Worm (Caenorhabditis elegans) whole organism, midembryonic: ENCODE measurements around the gene btb-6.

ENCODE experiments used
- T22C8.4 ChIP-seq: fragments of 200-800 bp; sonication (Bioruptor generic); IDR thresholded peaks from 2 replicates; pipeline ENCODE4 v1.3.6; 2022; ENCODE audit warnings: missing genetic modification characterization, missing compliant biosample characterization
- ztf-23 ChIP-seq: fragments of 200-800 bp; sonication (Bioruptor generic); IDR thresholded peaks from 2 replicates; pipeline ENCODE4 v1.3.6; 2022; ENCODE audit warnings: missing genetic modification reagents, missing genetic modification characterization, missing compliant biosample characterization

DNA sequence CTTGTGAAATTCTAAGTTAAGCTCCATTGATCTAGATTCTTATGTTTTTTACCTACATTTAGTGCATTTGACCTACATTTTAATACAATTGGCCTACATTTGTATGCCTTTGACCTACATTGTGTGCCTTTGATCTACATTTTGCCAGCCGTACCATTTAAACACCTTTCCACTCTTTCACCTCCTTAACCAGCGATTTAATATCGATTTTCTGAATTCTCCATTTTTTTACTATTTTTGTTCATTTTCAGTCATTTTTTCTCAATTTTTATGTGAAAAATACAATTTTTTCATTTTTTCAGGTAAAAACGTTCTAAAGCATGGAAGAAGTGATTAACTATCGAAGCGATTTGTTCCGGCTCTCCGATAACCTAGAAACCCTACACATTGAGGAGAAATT lies 2.2 kb upstream of the btb-6 start, which contains the start of gene btb-7:
- TF ChIP-seq ztf-23 (GFP tag; lab: Robert Waterston, UW) (no peak), T22C8.4 (GFP tag; lab: Robert Waterston, UW) (no peak)
